Worm (Caenorhabditis elegans): ENCODE data around the gene fubl-1.

DNA sequence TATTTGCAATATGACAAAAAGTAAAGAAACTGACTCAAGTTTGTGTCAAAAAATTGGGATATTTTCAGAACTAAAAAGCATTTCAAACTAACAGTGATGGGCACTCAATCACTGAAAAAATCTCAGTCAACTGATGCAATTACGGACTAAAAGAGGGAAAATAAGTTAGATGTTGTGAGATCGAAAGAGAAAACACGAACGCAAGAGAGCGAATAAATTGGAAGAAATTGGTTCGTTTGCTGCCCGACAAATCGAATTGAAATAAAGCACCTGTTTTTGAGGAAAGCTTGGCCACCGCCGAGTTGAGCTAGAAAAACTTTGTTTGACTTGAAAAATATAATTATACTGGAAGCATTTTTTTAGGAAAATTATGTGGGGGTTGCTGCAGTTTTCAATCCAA, 27.4 kb upstream of the fubl-1 start:
- TF ChIP-seq lsy-2 (tag; optimal IDR thresholded peaks at IDR 0.05) (no peak), aha-1 (tag; optimal IDR thresholded peaks at IDR 0.05) (no peak), grh-1 (GFP tag; IDR thresholded peaks at IDR 0.05) (no peak), lir-3 (tag; optimal IDR thresholded peaks at IDR 0.05; ENCODE audit: poor library complexity) (no peak), ets-5 (GFP tag; IDR thresholded peaks at IDR 0.05) (no peak), unc-62 (GFP tag; optimal IDR thresholded peaks at IDR 0.05) (no peak), dpl-1 (GFP tag; optimal IDR thresholded peaks at IDR 0.05) (no peak), nhr-237 (tag; optimal IDR thresholded peaks at IDR 0.05) (no peak), pag-3 (tag; optimal IDR thresholded peaks at IDR 0.05; ENCODE audit: borderline replicate concordance, insufficient read depth) (no peak), unc-86 (tag; optimal IDR thresholded peaks at IDR 0.05) (no peak), F16B12.6 (tag; optimal IDR thresholded peaks at IDR 0.05) (no peak), mef-2 (tag; optimal IDR thresholded peaks at IDR 0.05) (no peak), zag-1 (tag; optimal IDR thresholded peaks at IDR 0.05) (no peak), efl-1 (optimal IDR thresholded peaks at IDR 0.05) (no peak), efl-1 (GFP tag; optimal IDR thresholded peaks at IDR 0.05 in 1 of 2) (no peak)
